Fruit fly (Drosophila melanogaster): ENCODE results near the gene TwdlK.

dm6 chr3R:26655416-26655945 is 27.0 kb upstream of the TwdlK start:
- TF ChIP-seq pan (optimal IDR thresholded peaks at IDR 0.05) = no peak
- no peak for TF ChIP-seq EcR (GFP tag; optimal IDR thresholded peaks at IDR 0.05)
- no peak for TF ChIP-seq psq (optimal IDR thresholded peaks at IDR 0.05)
- TF ChIP-seq CG8478 (optimal IDR thresholded peaks at IDR 0.05) = no peak
- TF ChIP-seq usp (GFP tag; optimal IDR thresholded peaks at IDR 0.05) = no peak
- no peak for TF ChIP-seq Dll (optimal IDR thresholded peaks at IDR 0.05)
